Worm (Caenorhabditis elegans) whole organism, L1 larva: ENCODE measurements around the gene clec-20.
"Not testable (repeated sequence)": the region's sequence is repeated elsewhere in the genome, so short reads cannot be mapped to it uniquely, and the experiment has no call there.

Source experiments
- C04F5.9 ChIP-seq: sonication (generic microtip); optimal IDR thresholded peaks from 2 replicates; lab custom pipeline; 2016; ENCODE audit warnings: missing genetic modification characterization, missing compliant biosample characterization
- ama-1 ChIP-seq: fragments of 150-350 bp; optimal IDR thresholded peaks from 2 replicates; lab custom pipeline; 2014
- ceh-8 ChIP-seq: fragments of 200-800 bp; sonication (Bioruptor generic); optimal IDR thresholded peaks from 2 replicates; lab custom pipeline; 2018; ENCODE audit warnings: mild to moderate bottlenecking, missing genetic modification characterization, moderate library complexity, missing compliant biosample characterization
- efl-1 ChIP-seq, 4 experiments: fragments of 150-350 bp; optimal IDR thresholded peaks in 3 of 4; peaks in 1 of 4; 1 replicate in 1 of 4; 2 replicates in 3 of 4; lab custom pipeline; 2014; ENCODE audit warnings: missing biosample characterization in 2 of 4, missing genetic modification characterization in 2 of 4, missing genetic modification reagents in 2 of 4
- elt-2 ChIP-seq: sonication (generic microtip); optimal IDR thresholded peaks from 2 replicates; lab custom pipeline; 2016; ENCODE audit warnings: missing genetic modification characterization, mild to moderate bottlenecking, inconsistent platforms, missing compliant biosample characterization, missing genetic modification reagents
- fkh-10 ChIP-seq: sonication (generic microtip); optimal IDR thresholded peaks from 2 replicates; lab custom pipeline; 2017; ENCODE audit warnings: missing biosample characterization, missing genetic modification reagents, missing genetic modification characterization
- fkh-8 ChIP-seq: sonication (generic microtip); optimal IDR thresholded peaks from 2 replicates; lab custom pipeline; 2016; ENCODE audit warnings: mild to moderate bottlenecking, missing genetic modification characterization, missing compliant biosample characterization
- fos-1 ChIP-seq: fragments of 150-350 bp; optimal IDR thresholded peaks from 2 replicates; lab custom pipeline; 2014; ENCODE audit warnings: missing biosample characterization, missing genetic modification characterization
- hlh-17 ChIP-seq: fragments of 200-800 bp; sonication (Bioruptor generic); optimal IDR thresholded peaks from 2 replicates; lab custom pipeline; 2018; ENCODE audit warnings: missing genetic modification characterization, mild to moderate bottlenecking, missing compliant biosample characterization, moderate library complexity, borderline replicate concordance
- jun-1 ChIP-seq: fragments of 150-350 bp; optimal IDR thresholded peaks from 2 replicates; lab custom pipeline; 2014; ENCODE audit warnings: missing biosample characterization, missing genetic modification reagents, missing genetic modification characterization
- lin-13 ChIP-seq: fragments of 150-350 bp; optimal IDR thresholded peaks from 2 replicates; lab custom pipeline; 2014; ENCODE audit warnings: missing biosample characterization, missing genetic modification reagents, missing genetic modification characterization
- lin-14 ChIP-seq: fragments of 200-800 bp; sonication (Bioruptor generic); optimal IDR thresholded peaks from 2 replicates; lab custom pipeline; 2018; ENCODE audit warnings: mild to moderate bottlenecking, missing genetic modification characterization, moderate library complexity, missing compliant biosample characterization
- lsy-2 ChIP-seq, 2 experiments: fragments of 150-350 bp; optimal IDR thresholded peaks; 2 replicates each; lab custom pipeline; 2014; ENCODE audit warnings: missing biosample characterization in 2 of 2, missing genetic modification characterization in 2 of 2
- mef-2 ChIP-seq: fragments of 150-350 bp; optimal IDR thresholded peaks from 2 replicates; lab custom pipeline; 2014; ENCODE audit warnings: missing biosample characterization, missing genetic modification characterization
- nhr-19 ChIP-seq: fragments of 200-800 bp; sonication (Bioruptor generic); conservative IDR thresholded peaks from 2 replicates; pipeline ENCODE4 v1.3.6; 2022; ENCODE audit warnings: missing genetic modification characterization, missing compliant biosample characterization
- nhr-237 ChIP-seq: fragments of 150-350 bp; optimal IDR thresholded peaks from 2 replicates; lab custom pipeline; 2014; ENCODE audit warnings: missing biosample characterization, missing genetic modification characterization
- nhr-71 ChIP-seq: sonication (generic microtip); optimal IDR thresholded peaks from 2 replicates; lab custom pipeline; 2016; ENCODE audit warnings: mild to moderate bottlenecking, missing genetic modification characterization, moderate library complexity, missing compliant biosample characterization
- nhr-76 ChIP-seq: sonication (generic microtip); optimal IDR thresholded peaks from 2 replicates; lab custom pipeline; 2017; ENCODE audit warnings: missing biosample characterization, missing genetic modification characterization
- nhr-77 ChIP-seq: fragments of 150-350 bp; optimal IDR thresholded peaks from 2 replicates; lab custom pipeline; 2014; ENCODE audit warnings: missing biosample characterization, missing genetic modification characterization
- nhr-90 ChIP-seq: sonication (generic microtip); optimal IDR thresholded peaks from 2 replicates; lab custom pipeline; 2016; ENCODE audit warnings: mild to moderate bottlenecking, missing genetic modification characterization, missing compliant biosample characterization; ENCODE audit not compliant: poor library complexity
- snu-23 ChIP-seq: sonication (generic microtip); optimal IDR thresholded peaks from 2 replicates; lab custom pipeline; 2016; ENCODE audit warnings: missing genetic modification characterization, missing compliant biosample characterization
- unc-86 ChIP-seq: sonication (generic microtip); optimal IDR thresholded peaks from 2 replicates; lab custom pipeline; 2016; ENCODE audit warnings: missing genetic modification characterization, missing compliant biosample characterization
- vab-15 ChIP-seq: sonication (generic microtip); optimal IDR thresholded peaks from 2 replicates; lab custom pipeline; 2017; ENCODE audit warnings: missing genotype, mild to moderate bottlenecking, missing genetic modification characterization, missing compliant biosample characterization
- xbp-1 ChIP-seq: sonication (generic microtip); optimal IDR thresholded peaks from 2 replicates; lab custom pipeline; 2016; ENCODE audit warnings: missing genetic modification characterization, missing compliant biosample characterization
- zip-4 ChIP-seq: fragments of 200-800 bp; sonication (Bioruptor generic); optimal IDR thresholded peaks from 2 replicates; lab custom pipeline; 2018; ENCODE audit warnings: mild to moderate bottlenecking, missing genetic modification characterization, moderate library complexity, missing compliant biosample characterization
- ztf-11 ChIP-seq, 2 experiments: sonication (generic microtip); optimal IDR thresholded peaks; 2 replicates each; lab custom pipeline; 2016 to 2017; ENCODE audit warnings: missing genetic modification characterization in 2 of 2, missing biosample characterization in 1 of 2, missing compliant biosample characterization in 1 of 2

The clec-20 gene

ce11 chrII:1595137-1595536 lies at the start of gene clec-20:
Gene clec-20, minus strand, starts transcription at chrII:1595237.
- no peak for TF ChIP-seq ceh-8
- TF ChIP-seq snu-23 (GFP tag; lab: Kevin White, UChicago): no peak
- TF ChIP-seq fkh-10 (GFP tag; lab: Kevin White, UChicago): no peak
- no peak for TF ChIP-seq hlh-17 (GFP tag; lab: Kevin White, UChicago)
- no peak for TF ChIP-seq nhr-77 (tag; lab: Kevin White, UChicago)
- TF ChIP-seq nhr-71 (tag; lab: Kevin White, UChicago): no peak
- TF ChIP-seq ztf-11 (tag; optimal IDR thresholded peaks at IDR 0.05; lab: Kevin White, UChicago): no peak
- TF ChIP-seq, all 84 proteins: peak for 0

ce11 chrII:1640496-1640895 lies 45.5 kb upstream of the clec-20 start, which contains the start of gene srh-72:
Gene srh-72, minus strand, starts transcription at chrII:1640596.
- TF ChIP-seq lin-13 (GFP tag; lab: Kevin White, UChicago) (no peak), nhr-237 (tag; lab: Kevin White, UChicago) (no peak), nhr-19 (no peak), nhr-71 (tag; lab: Kevin White, UChicago) (no peak), fkh-8 (tag; lab: Kevin White, UChicago) (peak; percentile 62), lin-14 (GFP tag; lab: Kevin White, UChicago) (no peak)

- not testable (repeated sequence) for TF ChIP-seq nhr-237, nhr-90, nhr-76 (tag; lab: Kevin White, UChicago)
Measured at ce11 chrII:1636392-1636791, 41.4 kb upstream of the clec-20 start, which contains the start of gene srg-20. Gene srg-20, plus strand, starts transcription at chrII:1636692.

ce11 chrII:1635969-1636368 lies 40.9 kb upstream of the clec-20 start:
- TF ChIP-seq C04F5.9 (tag; lab: Kevin White, UChicago): no peak
- TF ChIP-seq jun-1 (tag; lab: Kevin White, UChicago): peak; percentile 15
- peak; percentile 90 for TF ChIP-seq elt-2 (tag; lab: Kevin White, UChicago)

- not testable (repeated sequence) for TF ChIP-seq vab-15; zip-4 (GFP tag; lab: Kevin White, UChicago); unc-86 (tag; lab: Kevin White, UChicago)
Measured at ce11 chrII:1633490-1633889, 38.5 kb upstream of the clec-20 start, which contains the start of gene C08E3.1. Gene C08E3.1, plus strand, starts transcription at chrII:1633790.

ce11 chrII:1632216-1632615 lies 37.2 kb upstream of the clec-20 start, which contains the start of gene C08E3.13:
Gene C08E3.13, minus strand, starts transcription at chrII:1632316.
- TF ChIP-seq mef-2, fos-1, xbp-1 (tag; lab: Kevin White, UChicago): not testable (repeated sequence)

ce11 chrII:1627783-1628182 lies 32.7 kb upstream of the clec-20 start, which contains the start of gene C08E3.15:
Gene C08E3.15, minus strand, starts transcription at chrII:1627883.
- TF ChIP-seq lsy-2 (tag; optimal IDR thresholded peaks at IDR 0.05; lab: Kevin White, UChicago): peak in 1 of 2 experiments; percentile 6

- TF ChIP-seq efl-1 (optimal IDR thresholded peaks at IDR 0.05; lab: Kevin White, UChicago): no peak
- TF ChIP-seq efl-1 (GFP tag; optimal IDR thresholded peaks at IDR 0.05 in 1 of 2; lab: Kevin White, UChicago): peak in 1 of 2 experiments; percentile 84
- no peak for TF ChIP-seq ama-1 (lab: Kevin White, UChicago)
Measured at ce11 chrII:1625666-1626065, 30.6 kb upstream of the clec-20 start, which contains the start of gene C08E3.14. Gene C08E3.14, plus strand, starts transcription at chrII:1625966.
